Worm (Caenorhabditis elegans): ENCODE results near the gene eak-4.
A peak's percentile ranks its signal among the peaks of the same experiment; 100 is the strongest.

- TF ChIP-seq dao-5 (tag; optimal IDR thresholded peaks at IDR 0.05) (no peak), him-1 (tag; optimal IDR thresholded peaks at IDR 0.05) (no peak), W03F9.2 (tag; optimal IDR thresholded peaks at IDR 0.05) (peak; percentile 47)
Measured at ce11 chrIV:12527217-12527616, 1.9 kb upstream of the eak-4 start, which contains the start of gene F53B2.8.

Data from whole organism, L4/young adult.